Fruit fly (Drosophila melanogaster): ENCODE data around the gene CG32365.

CG32365 gene

dm6 chr3L:7914969-7915596 lies 46.2 kb downstream of the CG32365 start, which contains the start of gene Tmem43:
Tmem43 (minus strand) TSS chr3L:7915120.
- no peak for TF ChIP-seq noc (tag; optimal IDR thresholded peaks at IDR 0.05)

dm6 chr3L:7915808-7916619 lies 47.2 kb downstream of the CG32365 start:
- no peak for TF ChIP-seq noc (tag; optimal IDR thresholded peaks at IDR 0.05)

dm6 chr3L:7934200-7934599 lies 65.4 kb downstream of the CG32365 start:
- TF ChIP-seq noc (tag; optimal IDR thresholded peaks at IDR 0.05), result no peak

dm6 chr3L:7934857-7935256 lies 66.0 kb downstream of the CG32365 start:
- peak; percentile 56 for TF ChIP-seq noc (tag; optimal IDR thresholded peaks at IDR 0.05)

- TF ChIP-seq noc (tag; optimal IDR thresholded peaks at IDR 0.05), result no peak
Measured at dm6 chr3L:7935409-7935932, 66.6 kb downstream of the CG32365 start.

- TF ChIP-seq noc (tag; optimal IDR thresholded peaks at IDR 0.05), result no peak
Measured at dm6 chr3L:7935933-7936494, 67.2 kb downstream of the CG32365 start, which contains the start of the genes syd and Srp9. syd (minus strand) TSS chr3L:7936120. Srp9 (plus strand) TSS chr3L:7936373.

- TF ChIP-seq noc (tag; optimal IDR thresholded peaks at IDR 0.05), result no peak
Measured at dm6 chr3L:7938638-7939037, 69.8 kb downstream of the CG32365 start.

- peak; percentile 93 for TF ChIP-seq noc (tag; optimal IDR thresholded peaks at IDR 0.05)
Measured at dm6 chr3L:7940558-7941238, 71.9 kb downstream of the CG32365 start.

dm6 chr3L:7941514-7941913 lies 72.7 kb downstream of the CG32365 start:
- TF ChIP-seq noc (tag; optimal IDR thresholded peaks at IDR 0.05), result no peak

dm6 chr3L:7942403-7942952 lies 73.6 kb downstream of the CG32365 start:
- peak; percentile 91 for TF ChIP-seq noc (tag; optimal IDR thresholded peaks at IDR 0.05)

dm6 chr3L:7943046-7943445 lies 74.2 kb downstream of the CG32365 start:
- TF ChIP-seq noc (tag; optimal IDR thresholded peaks at IDR 0.05), result no peak

dm6 chr3L:7943950-7944349 lies 75.1 kb downstream of the CG32365 start:
- peak; percentile 4 for TF ChIP-seq noc (tag; optimal IDR thresholded peaks at IDR 0.05)
